Fruit fly (Drosophila melanogaster): ENCODE data around the gene CG14712.
A peak's percentile ranks its signal among the peaks of the same experiment; 100 is the strongest.

CG14712 gene

dm6 chr3R:11582253-11582589 is 46.3 kb upstream of the CG14712 start (continued):
- TF ChIP-seq Elba2 (GFP tag; optimal IDR thresholded peaks at IDR 0.05) (no peak), NK7.1 (GFP tag; optimal IDR thresholded peaks at IDR 0.05) (peak; percentile 38), maf-S (GFP tag; optimal IDR thresholded peaks at IDR 0.05) (peak; percentile 53), btn (GFP tag; optimal IDR thresholded peaks at IDR 0.05) (peak; percentile 65), Vsx1 (GFP tag; optimal IDR thresholded peaks at IDR 0.05) (no peak), Fer2 (tag; optimal IDR thresholded peaks at IDR 0.05) (no peak), CG1647 (GFP tag; optimal IDR thresholded peaks at IDR 0.05) (peak; percentile 6), Sry-β (GFP tag; optimal IDR thresholded peaks at IDR 0.05) (no peak), nau (GFP tag; optimal IDR thresholded peaks at IDR 0.05) (no peak), CG15696 (tag; optimal IDR thresholded peaks at IDR 0.05) (peak; percentile 21), fd102C (GFP tag; optimal IDR thresholded peaks at IDR 0.05) (no peak), CG7839 (tag; optimal IDR thresholded peaks at IDR 0.05) (no peak), MESR4 (GFP tag; optimal IDR thresholded peaks at IDR 0.05) (no peak), CG1024 (GFP tag; IDR thresholded peaks at IDR 0.05) (peak; percentile 71), exex (tag; optimal IDR thresholded peaks at IDR 0.05) (no peak), CG31224 (GFP tag; IDR thresholded peaks at IDR 0.05) (peak; percentile 54), Doc3 (GFP tag; IDR thresholded peaks at IDR 0.05; ENCODE audit: partially characterized antibody) (no peak), Camta (GFP tag; optimal IDR thresholded peaks at IDR 0.05) (peak; percentile 30), CG1602 (GFP tag; optimal IDR thresholded peaks at IDR 0.05) (peak; percentile 26), hkb (optimal IDR thresholded peaks at IDR 0.05) (no peak), hkb (GFP tag; IDR thresholded peaks at IDR 0.05) (peak; percentile 80), CG8478 (optimal IDR thresholded peaks at IDR 0.05) (no peak), chm (GFP tag; IDR thresholded peaks at IDR 0.05) (peak; percentile 62; the same call in 1 of the 2 replicates), mirr (GFP tag; optimal IDR thresholded peaks at IDR 0.05) (no peak), caup (GFP tag; optimal IDR thresholded peaks at IDR 0.05; ENCODE audit: severe bottlenecking) (peak; percentile 45), az2 (GFP tag; optimal IDR thresholded peaks at IDR 0.05) (peak; percentile 62), Chrac-16 (GFP tag; optimal IDR thresholded peaks at IDR 0.05) (peak; percentile 32), nmo (GFP tag; optimal IDR thresholded peaks at IDR 0.05) (peak; percentile 74), CG14050 (GFP tag; IDR thresholded peaks at IDR 0.05) (peak; percentile 78), CG43689 (GFP tag; IDR thresholded peaks at IDR 0.05) (peak; percentile 66), Nf-YC (tag; optimal IDR thresholded peaks at IDR 0.05) (no peak), CG6689 (GFP tag; IDR thresholded peaks at IDR 0.05) (peak; percentile 78), CG3281 (GFP tag; optimal IDR thresholded peaks at IDR 0.05) (peak; percentile 52), CG1529 (GFP tag; optimal IDR thresholded peaks at IDR 0.05) (no peak), CG30431 (GFP tag; optimal IDR thresholded peaks at IDR 0.05) (peak; percentile 51), CG10462 (GFP tag; optimal IDR thresholded peaks at IDR 0.05) (peak; percentile 28), sug (tag; optimal IDR thresholded peaks at IDR 0.05) (no peak), tio (GFP tag; optimal IDR thresholded peaks at IDR 0.05) (no peak), Bteb2 (GFP tag; optimal IDR thresholded peaks at IDR 0.05) (peak; percentile 47), CG3838 (GFP tag; optimal IDR thresholded peaks at IDR 0.05) (no peak), gt (GFP tag; IDR thresholded peaks at IDR 0.05) (peak; percentile 41; the same call in 1 of the 2 replicates), her (GFP tag; optimal IDR thresholded peaks at IDR 0.05) (peak; percentile 58), tup (GFP tag; optimal IDR thresholded peaks at IDR 0.05) (no peak), dmrt99B (tag; optimal IDR thresholded peaks at IDR 0.05) (no peak), vfl (GFP tag; optimal IDR thresholded peaks at IDR 0.05) (no peak), CG13624 (GFP tag; optimal IDR thresholded peaks at IDR 0.05) (peak; percentile 51), nerfin-1 (tag; optimal IDR thresholded peaks at IDR 0.05) (no peak), slp2 (GFP tag; optimal IDR thresholded peaks at IDR 0.05) (no peak), CG32532 (GFP tag; IDR thresholded peaks at IDR 0.05) (peak; percentile 62), Abd-B (GFP tag; optimal IDR thresholded peaks at IDR 0.05) (peak; percentile 60), danr (GFP tag; IDR thresholded peaks at IDR 0.05) (peak; percentile 52), croc (GFP tag; conservative IDR thresholded peaks at IDR 0.05) (no peak)

All from whole organism, embryonic.